Fruit fly (Drosophila melanogaster) Kc167 (cell line): ENCODE results near the gene drl.

Experiments used
- h ChIP-seq: fragments of >200 bp; optimal IDR thresholded peaks from 3 replicates; lab custom pipeline; 2018; ENCODE audit warnings: missing external identifiers
- insv ChIP-seq: fragments of >200 bp; optimal IDR thresholded peaks from 3 replicates; lab custom pipeline; 2018; ENCODE audit warnings: missing external identifiers
- psq ChIP-seq: fragments of >200 bp; optimal IDR thresholded peaks from 2 replicates; lab custom pipeline; 2017; ENCODE audit warnings: missing external identifiers
- ttk ChIP-seq: sonication (Bioruptor generic); optimal IDR thresholded peaks from 2 replicates; lab custom pipeline; 2017; ENCODE audit warnings: missing external identifiers

dm6 chr2L:19254079-19254478 is 63.9 kb downstream of the drl start:
- TF ChIP-seq psq (lab: Kevin White, UChicago) = no peak
- no peak for TF ChIP-seq ttk (lab: Kevin White, UChicago)
- no peak for TF ChIP-seq insv (lab: Kevin White, UChicago)
- no peak for TF ChIP-seq h (lab: Kevin White, UChicago)
